Fruit fly (Drosophila melanogaster) whole organism, prepupa: Measurements from ENCODE around the gene CG14664.

Experiments
- Blimp-1 ChIP-seq: fragments of 200-800 bp; sonication (Bioruptor generic); optimal IDR thresholded peaks from 3 replicates; lab custom pipeline; 2017; ENCODE audit warnings: missing biosample characterization, missing genetic modification characterization, mild to moderate bottlenecking, moderate library complexity, missing genetic modification reagents
- CG10631 ChIP-seq: fragments of 200-800 bp; sonication (Bioruptor generic); optimal IDR thresholded peaks from 2 replicates; lab custom pipeline; 2016; ENCODE audit warnings: missing biosample characterization, missing genetic modification characterization
- CG11902 ChIP-seq: fragments of 200-800 bp; sonication (Bioruptor generic); optimal IDR thresholded peaks from 3 replicates; lab custom pipeline; 2016; ENCODE audit warnings: missing biosample characterization, missing genetic modification characterization
- CG1621 ChIP-seq: fragments of 200-800 bp; sonication (Bioruptor generic); optimal IDR thresholded peaks from 3 replicates; lab custom pipeline; 2018; ENCODE audit warnings: missing biosample characterization, mild to moderate bottlenecking, missing genetic modification characterization
- CG3032 ChIP-seq: fragments of 200-800 bp; optimal IDR thresholded peaks from 2 replicates; lab custom pipeline; 2019; ENCODE audit warnings: missing biosample characterization, mild to moderate bottlenecking, missing genetic modification characterization, moderate library complexity
- CG32006 ChIP-seq: fragments of 200-800 bp; sonication (Bioruptor generic); optimal IDR thresholded peaks from 3 replicates; lab custom pipeline; 2017; ENCODE audit warnings: missing biosample characterization, mild to moderate bottlenecking, missing genetic modification characterization
- CG34406 ChIP-seq: fragments of 200-800 bp; sonication (Bioruptor generic); optimal IDR thresholded peaks from 3 replicates; lab custom pipeline; 2016; ENCODE audit warnings: missing biosample characterization, missing genetic modification characterization
- CG3919 ChIP-seq: fragments of 200-800 bp; sonication (Bioruptor generic); optimal IDR thresholded peaks from 3 replicates; lab custom pipeline; 2016; ENCODE audit warnings: missing biosample characterization, missing genetic modification characterization
- CG6163 ChIP-seq: fragments of 200-800 bp; sonication (Bioruptor generic); IDR thresholded peaks from 3 replicates; pipeline ENCODE4 v1.3.6; 2022; ENCODE audit warnings: missing biosample characterization, missing genetic modification characterization
- CG6276 ChIP-seq: fragments of 200-800 bp; sonication (Bioruptor generic); optimal IDR thresholded peaks from 2 replicates; lab custom pipeline; 2017; ENCODE audit warnings: missing biosample characterization, mild to moderate bottlenecking, missing genetic modification characterization
- CG6792 ChIP-seq: fragments of 200-800 bp; sonication (Bioruptor generic); optimal IDR thresholded peaks from 3 replicates; lab custom pipeline; 2016; ENCODE audit warnings: missing biosample characterization, missing genetic modification characterization
- CG6808 ChIP-seq: fragments of 200-800 bp; sonication (Bioruptor generic); optimal IDR thresholded peaks from 3 replicates; lab custom pipeline; 2017; ENCODE audit warnings: missing biosample characterization, missing genetic modification characterization, mild to moderate bottlenecking, moderate library complexity, missing genetic modification reagents
- CG6854 ChIP-seq: fragments of 200-800 bp; sonication (Bioruptor generic); optimal IDR thresholded peaks from 2 replicates; lab custom pipeline; 2017; ENCODE audit warnings: missing biosample characterization, mild to moderate bottlenecking, missing genetic modification characterization
- CG7368 ChIP-seq: fragments of 200-800 bp; sonication (Bioruptor generic); optimal IDR thresholded peaks from 3 replicates; lab custom pipeline; 2016; ENCODE audit warnings: missing biosample characterization, missing genetic modification characterization
- CG8119 ChIP-seq: fragments of 200-800 bp; sonication (Bioruptor generic); IDR thresholded peaks from 3 replicates; pipeline ENCODE4 v1.3.6; 2022; ENCODE audit warnings: missing biosample characterization, missing genetic modification characterization
- CG8632 ChIP-seq: fragments of 200-800 bp; sonication (Bioruptor generic); optimal IDR thresholded peaks from 3 replicates; lab custom pipeline; 2016; ENCODE audit warnings: missing biosample characterization, missing genetic modification characterization
- CG9139 ChIP-seq: fragments of 200-800 bp; sonication (Bioruptor generic); optimal IDR thresholded peaks from 3 replicates; lab custom pipeline; 2017; ENCODE audit warnings: missing biosample characterization, mild to moderate bottlenecking, missing genetic modification characterization
- Eip78C ChIP-seq: fragments of 200-800 bp; sonication (Bioruptor generic); peaks from one replicate; lab custom pipeline; 2016; ENCODE audit warnings: missing biosample characterization, missing genetic modification characterization
- Eip93F ChIP-seq: fragments of 200-800 bp; sonication (Bioruptor generic); optimal IDR thresholded peaks from 2 replicates; lab custom pipeline; 2016; ENCODE audit warnings: missing biosample characterization, mild to moderate bottlenecking, missing genetic modification characterization
- Ets21C ChIP-seq: fragments of 200-800 bp; sonication (Bioruptor generic); optimal IDR thresholded peaks from 3 replicates; lab custom pipeline; 2016; ENCODE audit warnings: missing biosample characterization, missing genetic modification characterization
- Ets96B ChIP-seq: fragments of 200-800 bp; optimal IDR thresholded peaks from 2 replicates; lab custom pipeline; 2019; ENCODE audit warnings: missing biosample characterization, mild to moderate bottlenecking, missing genetic modification characterization, moderate library complexity
- Gug ChIP-seq: fragments of 200-800 bp; sonication (Bioruptor generic); IDR thresholded peaks from 2 replicates; pipeline ENCODE4 v1.3.6; 2022; ENCODE audit warnings: missing biosample characterization, missing genetic modification characterization
- Hr39 ChIP-seq: fragments of 200-800 bp; sonication (Bioruptor generic); optimal IDR thresholded peaks from 2 replicates; lab custom pipeline; 2016; ENCODE audit warnings: missing biosample characterization, missing genetic modification characterization
- Smox ChIP-seq: fragments of 200-800 bp; sonication (Bioruptor generic); optimal IDR thresholded peaks from 3 replicates; lab custom pipeline; 2016; ENCODE audit warnings: missing biosample characterization, missing genetic modification characterization
- Sox102F ChIP-seq: fragments of 200-800 bp; sonication (Bioruptor generic); optimal IDR thresholded peaks from 2 replicates; lab custom pipeline; 2016; ENCODE audit warnings: missing biosample characterization, mild to moderate bottlenecking, missing genetic modification characterization
- Sox14 ChIP-seq: fragments of 200-800 bp; sonication (Bioruptor generic); optimal IDR thresholded peaks from 3 replicates; lab custom pipeline; 2016; ENCODE audit warnings: missing biosample characterization, missing genetic modification characterization
- Sox15 ChIP-seq: fragments of 200-800 bp; sonication (Bioruptor generic); optimal IDR thresholded peaks from 3 replicates; lab custom pipeline; 2016; ENCODE audit warnings: missing biosample characterization, missing genetic modification characterization
- achi ChIP-seq: fragments of 200-800 bp; sonication (Bioruptor generic); optimal IDR thresholded peaks from 3 replicates; lab custom pipeline; 2016; ENCODE audit warnings: missing biosample characterization, missing genetic modification characterization
- acj6 ChIP-seq: fragments of 200-800 bp; sonication (Bioruptor generic); optimal IDR thresholded peaks from 3 replicates; lab custom pipeline; 2016; ENCODE audit warnings: missing biosample characterization, missing genetic modification characterization
- cyc ChIP-seq: fragments of 200-800 bp; sonication (Bioruptor generic); optimal IDR thresholded peaks from 3 replicates; lab custom pipeline; 2016; ENCODE audit warnings: missing biosample characterization, missing genetic modification characterization
- dac ChIP-seq: fragments of 200-800 bp; sonication (Bioruptor generic); optimal IDR thresholded peaks from 2 replicates; lab custom pipeline; 2017; ENCODE audit warnings: missing biosample characterization, mild to moderate bottlenecking, missing genetic modification characterization
- dsx ChIP-seq: fragments of 200-800 bp; optimal IDR thresholded peaks from 3 replicates; lab custom pipeline; 2019; ENCODE audit warnings: missing biosample characterization, mild to moderate bottlenecking, missing genetic modification characterization, moderate library complexity; ENCODE audit not compliant: poor library complexity, severe bottlenecking
- esn ChIP-seq: fragments of 200-800 bp; sonication (Bioruptor generic); optimal IDR thresholded peaks from 2 replicates; lab custom pipeline; 2016; ENCODE audit warnings: missing biosample characterization, mild to moderate bottlenecking, missing genetic modification characterization, moderate library complexity
- fd59A ChIP-seq: fragments of 200-800 bp; sonication (Bioruptor generic); optimal IDR thresholded peaks from 2 replicates; lab custom pipeline; 2017; ENCODE audit warnings: missing biosample characterization, mild to moderate bottlenecking, missing genetic modification characterization, missing genetic modification reagents
- fd85E ChIP-seq: fragments of 200-800 bp; sonication (Bioruptor generic); optimal IDR thresholded peaks from 3 replicates; lab custom pipeline; 2016; ENCODE audit warnings: missing biosample characterization, missing genetic modification characterization
- fkh ChIP-seq: fragments of 200-800 bp; sonication (Bioruptor generic); optimal IDR thresholded peaks from 3 replicates; lab custom pipeline; 2017; ENCODE audit warnings: missing biosample characterization, mild to moderate bottlenecking, missing genetic modification characterization, moderate library complexity
- lz ChIP-seq: fragments of 200-800 bp; sonication (Bioruptor generic); optimal IDR thresholded peaks from 3 replicates; lab custom pipeline; 2016; ENCODE audit warnings: missing biosample characterization, missing genetic modification characterization
- net ChIP-seq: fragments of 200-800 bp; sonication (Bioruptor generic); optimal IDR thresholded peaks from 3 replicates; lab custom pipeline; 2016; ENCODE audit warnings: missing biosample characterization, missing genetic modification characterization
- pdm3 ChIP-seq: fragments of 200-800 bp; sonication (Bioruptor generic); optimal IDR thresholded peaks from 3 replicates; lab custom pipeline; 2016; ENCODE audit warnings: missing biosample characterization, missing genetic modification characterization
- salr ChIP-seq, 2 experiments: fragments of 200-800 bp; sonication (Bioruptor generic); optimal IDR thresholded peaks; 3 replicates each; lab custom pipeline; 2016 to 2018; ENCODE audit warnings: missing biosample characterization in 2 of 2, missing genetic modification characterization in 2 of 2, mild to moderate bottlenecking in 1 of 2
- svp ChIP-seq: fragments of 200-800 bp; sonication (Bioruptor generic); peaks from one replicate; lab custom pipeline; 2016; ENCODE audit warnings: missing biosample characterization, missing genetic modification characterization
- vri ChIP-seq: fragments of 200-800 bp; sonication (Bioruptor generic); optimal IDR thresholded peaks from 3 replicates; lab custom pipeline; 2016; ENCODE audit warnings: missing biosample characterization, mild to moderate bottlenecking, missing genetic modification characterization

CG14664 gene

dm6 chr3R:5264251-5265098, 40.5 kb downstream of the CG14664 start (continued):
- TF ChIP-seq fd85E (GFP tag; lab: Kevin White, UChicago) (no peak), Sox14 (peak; percentile 37), dac (peak; percentile 4), Ets21C (peak; percentile 44), CG6808 (peak; percentile 60), CG3032 (tag; lab: Kevin White, UChicago) (peak; percentile 64), CG9139 (GFP tag; lab: Kevin White, UChicago) (no peak), CG10631 (GFP tag; lab: Kevin White, UChicago) (peak; percentile 36), fd59A (GFP tag; lab: Kevin White, UChicago) (peak; percentile 49), cyc (GFP tag; lab: Kevin White, UChicago) (peak; percentile 13), Blimp-1 (GFP tag; lab: Kevin White, UChicago) (peak; percentile 10), CG6792 (peak; percentile 46), CG32006 (GFP tag; lab: Kevin White, UChicago) (peak; percentile 67), Eip93F (GFP tag; lab: Kevin White, UChicago) (no peak), CG1621 (tag; lab: Kevin White, UChicago) (peak; percentile 33), Smox (GFP tag; lab: Kevin White, UChicago) (peak; percentile 44), Sox102F (GFP tag; lab: Kevin White, UChicago) (peak; percentile 55), Sox15 (GFP tag; lab: Kevin White, UChicago) (peak; percentile 4), salr (GFP tag; optimal IDR thresholded peaks at IDR 0.05; lab: Kevin White, UChicago) (peak in 1 of 2 experiments; percentile 57), lz (GFP tag; lab: Kevin White, UChicago) (peak; percentile 49), pdm3 (peak; percentile 50), CG6854 (GFP tag; lab: Kevin White, UChicago) (peak; percentile 3), CG7368 (peak; percentile 11), CG8119 (GFP tag; lab: Robert Waterston, UW) (no peak), fkh (GFP tag; lab: Kevin White, UChicago) (peak; percentile 56), Gug (GFP tag; lab: Robert Waterston, UW) (no peak), esn (GFP tag; lab: Kevin White, UChicago) (peak; percentile 69), CG11902 (GFP tag; lab: Kevin White, UChicago) (peak; percentile 7), svp (GFP tag; lab: Kevin White, UChicago) (peak; percentile 85), CG8632 (peak; percentile 1), dsx (GFP tag; lab: Kevin White, UChicago) (peak; percentile 10), Eip78C (GFP tag; lab: Kevin White, UChicago) (peak; percentile 92), achi (GFP tag; lab: Kevin White, UChicago) (peak; percentile 44), net (GFP tag; lab: Kevin White, UChicago) (no peak), CG6163 (no peak), Ets96B (tag; lab: Kevin White, UChicago) (peak; percentile 53), vri (peak; percentile 72), CG34406 (peak; percentile 55)

- no peak for TF ChIP-seq CG34406
- TF ChIP-seq CG3919 (GFP tag; lab: Kevin White, UChicago): no peak
- TF ChIP-seq acj6: no peak
- TF ChIP-seq Hr39 (GFP tag; lab: Kevin White, UChicago): no peak
- TF ChIP-seq esn (GFP tag; lab: Kevin White, UChicago): no peak
- no peak for TF ChIP-seq Blimp-1 (GFP tag; lab: Kevin White, UChicago)
- no peak for TF ChIP-seq CG6276
- TF ChIP-seq lz (GFP tag; lab: Kevin White, UChicago): no peak
- no peak for TF ChIP-seq CG10631 (GFP tag; lab: Kevin White, UChicago)
- TF ChIP-seq Sox14: no peak
Observed at dm6 chr3R:5266282-5266681, 42.3 kb downstream of the CG14664 start.
